Worm (Caenorhabditis elegans) whole organism, mixed stage, embryonic: ENCODE results near the gene cgh-1.

ENCODE experiments used
- blmp-1 ChIP-seq: fragments of 150-350 bp; optimal IDR thresholded peaks from 2 replicates; lab custom pipeline; 2014; ENCODE audit warnings: missing biosample characterization, missing genetic modification characterization
- lin-13 ChIP-seq: fragments of 150-350 bp; optimal IDR thresholded peaks from 2 replicates; lab custom pipeline; 2014; ENCODE audit warnings: missing biosample characterization, missing genetic modification characterization

ce11 chrIII:7494850-7495314 lies 2.8 kb downstream of the cgh-1 start:
- TF ChIP-seq blmp-1 (tag; lab: Kevin White, UChicago) (peak; percentile 93), lin-13 (no peak)
